Fruit fly (Drosophila melanogaster) whole organism, embryonic: ENCODE results near the gene CG10301.

ENCODE experiments used
- B-H2 ChIP-seq: fragments of 200-800 bp; sonication (Bioruptor generic); optimal IDR thresholded peaks from 2 replicates; lab custom pipeline; 2018; ENCODE audit warnings: missing biosample characterization, mild to moderate bottlenecking, missing genetic modification characterization
- CG10321 ChIP-seq: fragments of 200-800 bp; sonication (Bioruptor generic); IDR thresholded peaks from 2 replicates; pipeline ENCODE4 v1.3.6; 2022; ENCODE audit warnings: missing biosample characterization, missing genetic modification characterization
- CG10565 ChIP-seq: fragments of 200-800 bp; sonication (Bioruptor generic); optimal IDR thresholded peaks from 3 replicates; lab custom pipeline; 2016; ENCODE audit warnings: missing biosample characterization, mild to moderate bottlenecking, missing genetic modification characterization
- CG10979 ChIP-seq: fragments of 200-800 bp; sonication (Bioruptor generic); optimal IDR thresholded peaks from 2 replicates; lab custom pipeline; 2018; ENCODE audit warnings: missing biosample characterization, mild to moderate bottlenecking, missing genetic modification characterization, moderate library complexity
- CG11093 ChIP-seq: fragments of 200-800 bp; sonication (Bioruptor generic); IDR thresholded peaks from 3 replicates; pipeline ENCODE4 v1.3.6; 2022; ENCODE audit warnings: missing biosample characterization, missing genetic modification characterization
- CG12299 ChIP-seq: fragments of 200-800 bp; sonication (Bioruptor generic); optimal IDR thresholded peaks from 2 replicates; lab custom pipeline; 2018; ENCODE audit warnings: missing biosample characterization, mild to moderate bottlenecking, missing genetic modification characterization
- CG12769 ChIP-seq: fragments of 200-800 bp; sonication (Bioruptor generic); optimal IDR thresholded peaks from 2 replicates; lab custom pipeline; 2019; ENCODE audit warnings: missing biosample characterization, mild to moderate bottlenecking, missing genetic modification characterization, moderate library complexity
- CG13123 ChIP-seq: fragments of 200-800 bp; sonication (Bioruptor generic); optimal IDR thresholded peaks from 2 replicates; lab custom pipeline; 2016; ENCODE audit warnings: missing biosample characterization, missing genetic modification characterization
- CG13775 ChIP-seq: fragments of 200-800 bp; sonication (Bioruptor generic); optimal IDR thresholded peaks from 3 replicates; lab custom pipeline; 2017; ENCODE audit warnings: missing biosample characterization, mild to moderate bottlenecking, missing genetic modification characterization
- CG14710 ChIP-seq: fragments of 200-800 bp; sonication (Bioruptor generic); optimal IDR thresholded peaks from 3 replicates; lab custom pipeline; 2019; ENCODE audit warnings: missing biosample characterization, mild to moderate bottlenecking, missing genetic modification characterization, moderate library complexity
- CG14860 ChIP-seq: fragments of 200-800 bp; sonication (Bioruptor generic); IDR thresholded peaks from 3 replicates; pipeline ENCODE4 v1.3.6; 2022; ENCODE audit warnings: missing biosample characterization, missing genetic modification characterization; ENCODE audit not compliant: partially characterized antibody
- CG15073 ChIP-seq: fragments of 200-800 bp; sonication (Bioruptor generic); optimal IDR thresholded peaks from 2 replicates; lab custom pipeline; 2016; ENCODE audit warnings: missing biosample characterization, missing genetic modification characterization
- CG16813 ChIP-seq: fragments of 200-800 bp; sonication (Bioruptor generic); IDR thresholded peaks from 3 replicates; pipeline ENCODE4 v1.3.6; 2022; ENCODE audit warnings: missing biosample characterization, missing genetic modification characterization; ENCODE audit not compliant: partially characterized antibody
- CG18476 ChIP-seq: fragments of 200-800 bp; sonication (Bioruptor generic); optimal IDR thresholded peaks from 2 replicates; lab custom pipeline; 2016; ENCODE audit warnings: missing biosample characterization, mild to moderate bottlenecking, missing genetic modification characterization
- CG2129 ChIP-seq: fragments of 200-800 bp; sonication (Bioruptor generic); IDR thresholded peaks from 2 replicates; pipeline ENCODE4 v1.3.6; 2022; ENCODE audit warnings: missing biosample characterization, missing genetic modification characterization; ENCODE audit not compliant: partially characterized antibody
- CG30431 ChIP-seq: fragments of 200-800 bp; sonication (Bioruptor generic); optimal IDR thresholded peaks from 2 replicates; lab custom pipeline; 2017; ENCODE audit warnings: missing biosample characterization, missing genetic modification characterization
- CG31388 ChIP-seq: fragments of 200-800 bp; sonication (Bioruptor generic); optimal IDR thresholded peaks from 2 replicates; lab custom pipeline; 2016; ENCODE audit warnings: missing biosample characterization, missing genetic modification characterization
- CG3407 ChIP-seq: fragments of 200-800 bp; sonication (Bioruptor generic); optimal IDR thresholded peaks from 2 replicates; lab custom pipeline; 2018; ENCODE audit warnings: missing biosample characterization, mild to moderate bottlenecking, missing genetic modification characterization
- CG3726 ChIP-seq: fragments of 200-800 bp; sonication (Bioruptor generic); IDR thresholded peaks from 3 replicates; pipeline ENCODE4, ENCODE4 v1.3.6; 2022; ENCODE audit warnings: missing biosample characterization, missing genetic modification characterization
- CG4424 ChIP-seq: fragments of 200-800 bp; sonication (Bioruptor generic); optimal IDR thresholded peaks from 3 replicates; lab custom pipeline; 2016; ENCODE audit warnings: missing biosample characterization, missing genetic modification characterization
- CG7372 ChIP-seq: fragments of 200-800 bp; sonication (Bioruptor generic); IDR thresholded peaks from 2 replicates; pipeline ENCODE4 v1.3.6; 2022; ENCODE audit warnings: missing biosample characterization, missing genetic modification characterization
- CG7839 ChIP-seq: fragments of 200-800 bp; sonication (Bioruptor generic); optimal IDR thresholded peaks from 3 replicates; lab custom pipeline; 2018; ENCODE audit warnings: missing biosample characterization, mild to moderate bottlenecking, missing genetic modification characterization, moderate library complexity
- CG9215 ChIP-seq: fragments of 200-800 bp; sonication (Bioruptor generic); IDR thresholded peaks from 2 replicates; pipeline ENCODE4 v1.3.6; 2022; ENCODE audit warnings: missing biosample characterization, missing genetic modification characterization
- Lim3 ChIP-seq: fragments of 200-800 bp; sonication (Bioruptor generic); IDR thresholded peaks from 2 replicates; pipeline ENCODE4 v1.3.6; 2022; ENCODE audit warnings: missing biosample characterization, missing genetic modification characterization
- Mrtf ChIP-seq: fragments of 200-800 bp; sonication (Bioruptor generic); IDR thresholded peaks from 3 replicates; pipeline ENCODE4 v1.3.6; 2022; ENCODE audit warnings: missing biosample characterization, missing genetic modification characterization
- NFAT ChIP-seq: fragments of 200-800 bp; sonication (Bioruptor generic); IDR thresholded peaks from 2 replicates; pipeline ENCODE4 v1.3.6; 2022; ENCODE audit warnings: missing biosample characterization, missing genetic modification characterization
- NK7.1 ChIP-seq: fragments of 200-800 bp; sonication (Bioruptor generic); optimal IDR thresholded peaks from 3 replicates; lab custom pipeline; 2016; ENCODE audit warnings: missing biosample characterization, missing genetic modification characterization
- Ravus ChIP-seq: fragments of 200-800 bp; sonication (Bioruptor generic); IDR thresholded peaks from 2 replicates; pipeline ENCODE4 v1.3.6; 2022; ENCODE audit warnings: missing biosample characterization, missing genetic modification characterization
- Rfx ChIP-seq: fragments of 200-800 bp; sonication (Bioruptor generic); IDR thresholded peaks from 2 replicates; pipeline ENCODE4 v1.3.6; 2022; ENCODE audit warnings: missing biosample characterization, missing genetic modification characterization
- Rx ChIP-seq: fragments of 200-800 bp; sonication (Bioruptor generic); IDR thresholded peaks from 2 replicates; pipeline ENCODE4 v1.3.6; 2022; ENCODE audit warnings: missing biosample characterization, missing genetic modification characterization
- chn ChIP-seq: fragments of 200-800 bp; sonication (Bioruptor generic); optimal IDR thresholded peaks from 2 replicates; lab custom pipeline; 2016; ENCODE audit warnings: missing biosample characterization, missing genetic modification characterization
- dati ChIP-seq: fragments of 200-800 bp; sonication (Bioruptor generic); IDR thresholded peaks from 2 replicates; pipeline ENCODE4 v1.3.6; 2022; ENCODE audit warnings: missing biosample characterization, missing genetic modification characterization
- dmrt11E ChIP-seq: fragments of 200-800 bp; sonication (Bioruptor generic); optimal IDR thresholded peaks from 3 replicates; lab custom pipeline; 2018; ENCODE audit warnings: missing biosample characterization, mild to moderate bottlenecking, missing genetic modification characterization, moderate library complexity
- jigr1 ChIP-seq: fragments of 200-800 bp; sonication (Bioruptor generic); IDR thresholded peaks from 3 replicates; pipeline ENCODE4 v1.3.6; 2022; ENCODE audit warnings: missing biosample characterization, missing genetic modification characterization
- nerfin-2 ChIP-seq: fragments of 200-800 bp; sonication (Bioruptor generic); IDR thresholded peaks from 2 replicates; pipeline ENCODE4 v1.3.6; 2022; ENCODE audit warnings: missing biosample characterization, missing genetic modification characterization; ENCODE audit not compliant: partially characterized antibody
- odd ChIP-seq: fragments of 200-800 bp; sonication (Bioruptor generic); optimal IDR thresholded peaks from 2 replicates; lab custom pipeline; 2017; ENCODE audit warnings: missing biosample characterization, mild to moderate bottlenecking, missing genetic modification characterization
- phol ChIP-seq: fragments of 200-800 bp; sonication (Bioruptor generic); optimal IDR thresholded peaks from 3 replicates; lab custom pipeline; 2018; ENCODE audit warnings: missing biosample characterization, mild to moderate bottlenecking, missing genetic modification characterization, moderate library complexity
- prd ChIP-seq, 3 experiments: fragments of >200 bp in 2 of 3; fragments of 200-800 bp in 1 of 3; sonication (Bioruptor generic) in 1 of 3; optimal IDR thresholded peaks in 2 of 3; IDR thresholded peaks in 1 of 3; 2 replicates in 2 of 3; 3 replicates in 1 of 3; pipeline versions ENCODE4 v1.3.6 to Lab custom; 2017 to 2022; ENCODE audit warnings: missing biosample characterization in 1 of 3, missing genetic modification characterization in 1 of 3
- pros ChIP-seq: fragments of 200-800 bp; sonication (Bioruptor generic); optimal IDR thresholded peaks from 3 replicates; lab custom pipeline; 2019; ENCODE audit warnings: missing biosample characterization, mild to moderate bottlenecking, missing genetic modification characterization, moderate library complexity
- seq ChIP-seq: fragments of 200-800 bp; sonication (Bioruptor generic); IDR thresholded peaks from 2 replicates; pipeline ENCODE4 v1.3.6; 2022; ENCODE audit warnings: missing biosample characterization, missing genetic modification characterization
- shn ChIP-seq: fragments of 200-800 bp; sonication (Bioruptor generic); optimal IDR thresholded peaks from 3 replicates; lab custom pipeline; 2016; ENCODE audit warnings: missing biosample characterization, missing genetic modification characterization
- sima ChIP-seq: fragments of 200-800 bp; sonication (Bioruptor generic); optimal IDR thresholded peaks from 2 replicates; lab custom pipeline; 2016; ENCODE audit warnings: missing biosample characterization, missing genetic modification characterization
- slbo ChIP-seq: fragments of 200-800 bp; sonication (Bioruptor generic); IDR thresholded peaks from 2 replicates; pipeline ENCODE4 v1.3.6; 2022; ENCODE audit warnings: missing biosample characterization, missing genetic modification characterization
- sob ChIP-seq: fragments of 200-800 bp; sonication (Bioruptor generic); IDR thresholded peaks from 2 replicates; pipeline ENCODE4 v1.3.6; 2022; ENCODE audit warnings: missing biosample characterization, missing genetic modification characterization
- sr ChIP-seq: fragments of 200-800 bp; sonication (Bioruptor generic); IDR thresholded peaks from 3 replicates; pipeline ENCODE4 v1.3.6; 2022; ENCODE audit warnings: missing biosample characterization, missing genetic modification characterization
- tap ChIP-seq: fragments of 200-800 bp; optimal IDR thresholded peaks from 3 replicates; lab custom pipeline; 2019; ENCODE audit warnings: missing biosample characterization, mild to moderate bottlenecking, missing genetic modification characterization, moderate library complexity
- tio ChIP-seq: fragments of 200-800 bp; sonication (Bioruptor generic); optimal IDR thresholded peaks from 2 replicates; lab custom pipeline; 2017; ENCODE audit warnings: missing biosample characterization, missing genetic modification characterization, inconsistent platforms
- trem ChIP-seq: fragments of 200-800 bp; optimal IDR thresholded peaks from 3 replicates; lab custom pipeline; 2019; ENCODE audit warnings: missing biosample characterization, mild to moderate bottlenecking, missing genetic modification characterization, moderate library complexity
- twi ChIP-seq: fragments of 200-800 bp; optimal IDR thresholded peaks from 2 replicates; lab custom pipeline; 2019; ENCODE audit warnings: missing biosample characterization, mild to moderate bottlenecking, missing genetic modification characterization, moderate library complexity
- vfl ChIP-seq: fragments of 200-800 bp; sonication (Bioruptor generic); optimal IDR thresholded peaks from 2 replicates; lab custom pipeline; 2016; ENCODE audit warnings: missing biosample characterization, missing genetic modification characterization
- zf30C ChIP-seq: fragments of 200-800 bp; sonication (Bioruptor generic); optimal IDR thresholded peaks from 3 replicates; lab custom pipeline; 2018; ENCODE audit warnings: missing biosample characterization, mild to moderate bottlenecking, missing genetic modification characterization

The CG10301 gene

DNA sequence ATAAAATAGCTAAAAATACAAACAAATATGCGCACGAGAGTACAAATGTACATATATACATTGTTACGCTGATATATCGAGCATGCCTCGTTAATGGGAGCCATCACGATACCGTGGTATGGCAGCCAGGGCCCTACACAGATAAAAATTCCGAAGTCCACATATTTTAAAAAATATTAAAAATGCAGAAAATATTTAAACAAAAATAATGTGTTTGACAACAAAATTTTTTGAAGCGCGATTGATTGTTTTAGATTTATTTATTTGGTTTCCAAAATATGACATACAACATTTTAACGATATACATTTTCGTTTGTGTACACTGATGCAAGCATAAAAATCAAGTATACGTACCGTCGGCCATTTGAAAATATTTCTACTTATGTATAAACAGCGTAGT lies 16.8 kb downstream of the CG10301 start (continued):
- no peak for TF ChIP-seq prd (optimal IDR thresholded peaks at IDR 0.05; lab: Kevin White, UChicago)
- peak; percentile 78 for TF ChIP-seq prd (GFP tag; IDR thresholded peaks at IDR 0.05; lab: Robert Waterston, UW)
- no peak for TF ChIP-seq twi
- no peak for TF ChIP-seq CG14860 (GFP tag; lab: Robert Waterston, UW)
- peak; percentile 65 for TF ChIP-seq CG18476
- TF ChIP-seq odd (GFP tag; lab: Kevin White, UChicago), result peak; percentile 34
- TF ChIP-seq shn (GFP tag; lab: Kevin White, UChicago), result peak; percentile 32
- peak; percentile 53 for TF ChIP-seq CG10321 (GFP tag; lab: Robert Waterston, UW)
- peak; percentile 57 for TF ChIP-seq Rx
- peak; percentile 85 for TF ChIP-seq CG7839
- peak; percentile 19; the same call in 1 of the 3 replicates for TF ChIP-seq sr (GFP tag; lab: Robert Waterston, UW)
- TF ChIP-seq vfl (GFP tag; lab: Kevin White, UChicago), result peak; percentile 81
- peak; percentile 5 for TF ChIP-seq dmrt11E (tag; lab: Kevin White, UChicago)
- peak; percentile 35 for TF ChIP-seq chn (GFP tag; lab: Kevin White, UChicago)
- TF ChIP-seq tio (GFP tag; lab: Kevin White, UChicago), result peak; percentile 61
- TF ChIP-seq sob (GFP tag; lab: Robert Waterston, UW), result peak; percentile 89
- peak; percentile 57 for TF ChIP-seq B-H2
- TF ChIP-seq NFAT (GFP tag; lab: Robert Waterston, UW), result peak; percentile 71
- TF ChIP-seq CG9215 (GFP tag; lab: Robert Waterston, UW), result peak; percentile 72
- no peak for TF ChIP-seq zf30C (GFP tag; lab: Kevin White, UChicago)
- peak; percentile 55 for TF ChIP-seq Ravus
- peak; percentile 80 for TF ChIP-seq seq (GFP tag; lab: Robert Waterston, UW)
- peak; percentile 35 for TF ChIP-seq CG14710
- TF ChIP-seq CG31388 (GFP tag; lab: Kevin White, UChicago), result no peak
- peak; percentile 56 for TF ChIP-seq CG10979 (tag; lab: Kevin White, UChicago)
- TF ChIP-seq Rfx (GFP tag; lab: Robert Waterston, UW), result peak; percentile 91
- TF ChIP-seq CG12769, result peak; percentile 82
- peak; percentile 81 for TF ChIP-seq CG7372 (GFP tag; lab: Robert Waterston, UW)
- TF ChIP-seq pros (GFP tag; lab: Kevin White, UChicago), result no peak
- peak; percentile 1 for TF ChIP-seq trem (tag; lab: Kevin White, UChicago)
- no peak for TF ChIP-seq nerfin-2 (GFP tag; lab: Robert Waterston, UW)
- peak; percentile 37 for TF ChIP-seq CG12299 (tag; lab: Kevin White, UChicago)
- peak; percentile 92 for TF ChIP-seq slbo
- TF ChIP-seq CG2129, result no peak
- no peak for TF ChIP-seq CG16813
- no peak for TF ChIP-seq CG13123
- no peak for TF ChIP-seq CG3726 (GFP tag; lab: Robert Waterston, UW)
- no peak for TF ChIP-seq dati (GFP tag; lab: Robert Waterston, UW)
- TF ChIP-seq NK7.1 (GFP tag; lab: Kevin White, UChicago), result peak; percentile 42
- peak; percentile 60; the same call in 1 of the 3 replicates for TF ChIP-seq jigr1 (GFP tag; lab: Robert Waterston, UW)
- TF ChIP-seq CG15073 (GFP tag; lab: Kevin White, UChicago), result no peak
- TF ChIP-seq CG30431 (GFP tag; lab: Kevin White, UChicago), result peak; percentile 29
- peak; percentile 22 for TF ChIP-seq sima (GFP tag; lab: Kevin White, UChicago)
- peak; percentile 67; the same call in 1 of the 3 replicates for TF ChIP-seq Mrtf (GFP tag; lab: Robert Waterston, UW)
- 0 out of 3 replicates have a peak, but pooled peaks have one; percentile 18 for TF ChIP-seq CG11093
- TF ChIP-seq Lim3 (GFP tag; lab: Robert Waterston, UW), result no peak
- no peak for TF ChIP-seq CG10565 (GFP tag; lab: Kevin White, UChicago)
- TF ChIP-seq CG3407 (GFP tag; lab: Kevin White, UChicago), result no peak
- TF ChIP-seq CG13775, result peak; percentile 81
- TF ChIP-seq tap (tag; lab: Kevin White, UChicago), result peak; percentile 63
- TF ChIP-seq CG4424 (GFP tag; lab: Kevin White, UChicago), result peak; percentile 64
- TF ChIP-seq phol (tag; lab: Kevin White, UChicago), result peak; percentile 69
